Worm (Caenorhabditis elegans) whole organism, L4 larva: Measurements from ENCODE around the gene F54D5.23.

Source experiments
- F44E2.7 ChIP-seq: fragments of 200-800 bp; sonication (Bioruptor generic); IDR thresholded peaks from 2 replicates; pipeline ENCODE4 v2.1.2; 2022; ENCODE audit warnings: missing genetic modification characterization, missing compliant biosample characterization
- F49E8.2 ChIP-seq: sonication (generic microtip); optimal IDR thresholded peaks from 2 replicates; lab custom pipeline; 2016; ENCODE audit warnings: missing compliant biosample characterization, mild to moderate bottlenecking, missing genetic modification characterization, borderline replicate concordance
- R02D3.7 ChIP-seq: fragments of 150-350 bp; sonication (generic microtip); optimal IDR thresholded peaks from 3 replicates; lab custom pipeline; 2014; ENCODE audit warnings: missing biosample characterization, missing genetic modification characterization
- T20F7.1 ChIP-seq: fragments of 200-800 bp; sonication (Bioruptor generic); optimal IDR thresholded peaks from 2 replicates; lab custom pipeline; 2018; ENCODE audit warnings: mild to moderate bottlenecking, missing genetic modification characterization, missing compliant biosample characterization
- T26A8.4 ChIP-seq: fragments of 200-800 bp; sonication (Bioruptor generic); IDR thresholded peaks from 2 replicates; pipeline ENCODE4 v1.3.6; 2022; ENCODE audit warnings: missing genetic modification characterization, missing compliant biosample characterization
- Y75B8A.6 ChIP-seq: fragments of 200-800 bp; sonication (Bioruptor generic); IDR thresholded peaks from 2 replicates; pipeline ENCODE4 v1.3.6; 2022; ENCODE audit warnings: missing genetic modification reagents, missing genetic modification characterization, missing compliant biosample characterization
- ZK337.2 ChIP-seq: fragments of 200-800 bp; sonication (Bioruptor generic); IDR thresholded peaks from 2 replicates; pipeline ENCODE4 v1.3.6; 2022; ENCODE audit warnings: missing genetic modification reagents, missing genetic modification characterization, missing compliant biosample characterization
- ZK546.5 ChIP-seq, 2 experiments: sonication (generic microtip); optimal IDR thresholded peaks; 2 replicates each; lab custom pipeline; 2017; ENCODE audit warnings: missing biosample characterization in 2 of 2, missing genetic modification characterization in 2 of 2
- aha-1 ChIP-seq: fragments of 150-350 bp; peaks from one replicate; lab custom pipeline; 2014; ENCODE audit warnings: missing biosample characterization, missing genetic modification characterization
- ama-1 ChIP-seq: fragments of 150-350 bp; optimal IDR thresholded peaks from 2 replicates; lab custom pipeline; 2014; ENCODE audit warnings: inconsistent platforms, mixed read lengths
- arid-1 ChIP-seq: fragments of 200-800 bp; sonication (Bioruptor generic); conservative IDR thresholded peaks from 2 replicates; pipeline ENCODE4 v1.3.6; 2022; ENCODE audit warnings: missing genetic modification reagents, missing genetic modification characterization, missing compliant biosample characterization
- attf-4 ChIP-seq: sonication (generic microtip); optimal IDR thresholded peaks from 3 replicates; lab custom pipeline; 2017; ENCODE audit warnings: missing biosample characterization, missing genetic modification characterization
- ceh-20 ChIP-seq: fragments of 200-800 bp; sonication (Bioruptor generic); IDR thresholded peaks from 2 replicates; pipeline ENCODE4 v1.3.6; 2022; ENCODE audit warnings: missing genetic modification reagents, missing genetic modification characterization, missing compliant biosample characterization
- ceh-32 ChIP-seq: sonication (generic microtip); optimal IDR thresholded peaks from 2 replicates; lab custom pipeline; 2016; ENCODE audit warnings: mild to moderate bottlenecking, missing genetic modification characterization, missing compliant biosample characterization; ENCODE audit not compliant: poor library complexity
- ceh-62 ChIP-seq: sonication (generic microtip); optimal IDR thresholded peaks from 2 replicates; lab custom pipeline; 2017; ENCODE audit warnings: missing biosample characterization, missing genetic modification characterization
- ctbp-1 ChIP-seq: fragments of 200-800 bp; sonication (Bioruptor generic); IDR thresholded peaks from 2 replicates; pipeline ENCODE4 v1.3.6; 2022; ENCODE audit warnings: missing genetic modification reagents, missing genetic modification characterization, missing compliant biosample characterization
- daf-12 ChIP-seq: fragments of 150-350 bp; optimal IDR thresholded peaks from 2 replicates; lab custom pipeline; 2014; ENCODE audit warnings: missing biosample characterization, missing genetic modification reagents, missing genetic modification characterization
- daf-16 ChIP-seq, 3 experiments: sonication (generic microtip); optimal IDR thresholded peaks; 2 replicates each; lab custom pipeline; 2016 to 2017; ENCODE audit warnings: missing genetic modification characterization in 3 of 3, missing genetic modification reagents in 3 of 3, mild to moderate bottlenecking in 2 of 3, missing compliant biosample characterization in 2 of 3, missing biosample characterization in 1 of 3, moderate library complexity in 1 of 3
- daf-19 ChIP-seq: fragments of 200-800 bp; sonication (Bioruptor generic); conservative IDR thresholded peaks from 2 replicates; pipeline ENCODE4 v1.3.6; 2022; ENCODE audit warnings: missing genetic modification characterization, missing compliant biosample characterization
- daf-8 ChIP-seq: fragments of 200-800 bp; sonication (Bioruptor generic); IDR thresholded peaks from 2 replicates; pipeline ENCODE4 v1.3.6; 2022; ENCODE audit warnings: missing genetic modification characterization, missing compliant biosample characterization
- dmd-6 ChIP-seq: fragments of 200-800 bp; sonication (Bioruptor generic); IDR thresholded peaks from 2 replicates; pipeline ENCODE4 v1.3.6; 2022; ENCODE audit warnings: missing genetic modification reagents, missing genetic modification characterization, missing compliant biosample characterization
- dmd-8 ChIP-seq: fragments of 200-800 bp; sonication (Bioruptor generic); IDR thresholded peaks from 2 replicates; pipeline ENCODE4 v1.3.6; 2022; ENCODE audit warnings: missing genetic modification characterization, missing compliant biosample characterization
- dpl-1 ChIP-seq: fragments of 150-350 bp; optimal IDR thresholded peaks from 2 replicates; lab custom pipeline; 2014; ENCODE audit warnings: missing biosample characterization, missing genetic modification reagents, missing genetic modification characterization
- duxl-1 ChIP-seq: sonication (generic microtip); optimal IDR thresholded peaks from 2 replicates; lab custom pipeline; 2016; ENCODE audit warnings: mild to moderate bottlenecking, missing genetic modification characterization, moderate library complexity, missing compliant biosample characterization; ENCODE audit not compliant: poor library complexity
- dve-1 ChIP-seq: sonication (generic microtip); optimal IDR thresholded peaks from 2 replicates; lab custom pipeline; 2017; ENCODE audit warnings: antibody characterized with exemption, mild to moderate bottlenecking, missing genetic modification characterization, missing compliant biosample characterization; ENCODE audit not compliant: insufficient read depth
- egl-43 ChIP-seq: fragments of 200-800 bp; sonication (Bioruptor generic); IDR thresholded peaks from 2 replicates; pipeline ENCODE4 v1.3.6; 2022; ENCODE audit warnings: missing genetic modification reagents, missing genetic modification characterization, missing compliant biosample characterization
- gei-8 ChIP-seq: fragments of 200-800 bp; sonication (Bioruptor generic); optimal IDR thresholded peaks from 2 replicates; lab custom pipeline; 2018; ENCODE audit warnings: mild to moderate bottlenecking, missing genetic modification characterization, missing compliant biosample characterization
- hif-1 ChIP-seq, 2 experiments: sonication (generic microtip); optimal IDR thresholded peaks; 2 replicates each; lab custom pipeline; 2016 to 2017; ENCODE audit warnings: missing compliant biosample characterization in 2 of 2, missing genetic modification characterization in 2 of 2, missing genetic modification reagents in 2 of 2, missing genotype in 2 of 2, mild to moderate bottlenecking in 1 of 2
- hlh-11 ChIP-seq: fragments of 200-800 bp; sonication (Bioruptor generic); optimal IDR thresholded peaks from 2 replicates; lab custom pipeline; 2018; ENCODE audit warnings: mild to moderate bottlenecking, missing genetic modification characterization, missing compliant biosample characterization
- lim-7 ChIP-seq: fragments of 200-800 bp; sonication (Bioruptor generic); IDR thresholded peaks from 2 replicates; pipeline ENCODE4 v1.3.6; 2022; ENCODE audit warnings: missing genetic modification characterization, missing compliant biosample characterization
- lin-13 ChIP-seq: fragments of 150-350 bp; optimal IDR thresholded peaks from 2 replicates; lab custom pipeline; 2014; ENCODE audit warnings: missing biosample characterization, missing genetic modification reagents, missing genetic modification characterization
- lin-15B ChIP-seq: fragments of 150-350 bp; sonication (generic microtip); optimal IDR thresholded peaks from 3 replicates; lab custom pipeline; 2014; ENCODE audit warnings: missing biosample characterization, missing genetic modification characterization
- madf-9 ChIP-seq: fragments of 200-800 bp; sonication (Bioruptor generic); conservative IDR thresholded peaks from 2 replicates; pipeline ENCODE4 v1.3.6; 2022; ENCODE audit warnings: missing genetic modification reagents, missing genetic modification characterization, missing compliant biosample characterization
- mdt-29 ChIP-seq: fragments of 200-800 bp; sonication (Bioruptor generic); IDR thresholded peaks from 2 replicates; pipeline ENCODE4 v1.3.6; 2022; ENCODE audit warnings: missing genetic modification reagents, missing genetic modification characterization, missing compliant biosample characterization
- mes-2 ChIP-seq: sonication (generic microtip); optimal IDR thresholded peaks from 2 replicates; lab custom pipeline; 2016; ENCODE audit warnings: missing genotype, mild to moderate bottlenecking, missing genetic modification characterization, missing compliant biosample characterization; ENCODE audit not compliant: poor library complexity, severe bottlenecking
- mxl-3 ChIP-seq: fragments of 200-800 bp; sonication (Bioruptor generic); optimal IDR thresholded peaks from 2 replicates; lab custom pipeline; 2018; ENCODE audit warnings: mild to moderate bottlenecking, missing genetic modification characterization, missing compliant biosample characterization
- nhr-111 ChIP-seq: fragments of 200-800 bp; sonication (Bioruptor generic); optimal IDR thresholded peaks from 2 replicates; lab custom pipeline; 2018; ENCODE audit warnings: mild to moderate bottlenecking, missing genetic modification characterization, missing compliant biosample characterization
- nhr-25 ChIP-seq: sonication (generic microtip); optimal IDR thresholded peaks from 2 replicates; lab custom pipeline; 2017; ENCODE audit warnings: missing genetic modification characterization, mild to moderate bottlenecking, missing compliant biosample characterization, antibody characterized with exemption, moderate library complexity, borderline replicate concordance; ENCODE audit not compliant: insufficient read depth
- nhr-48 ChIP-seq: sonication (generic microtip); optimal IDR thresholded peaks from 2 replicates; lab custom pipeline; 2016; ENCODE audit warnings: mild to moderate bottlenecking, missing genetic modification characterization, missing compliant biosample characterization
- nhr-6 ChIP-seq: fragments of 150-350 bp; optimal IDR thresholded peaks from 2 replicates; lab custom pipeline; 2014; ENCODE audit warnings: missing biosample characterization, missing genetic modification characterization
- nhr-76 ChIP-seq: fragments of 150-350 bp; optimal IDR thresholded peaks from 2 replicates; lab custom pipeline; 2014; ENCODE audit warnings: missing biosample characterization, missing genetic modification characterization
- pha-4 ChIP-seq, 2 experiments: fragments of 150-350 bp in 1 of 2; fragments of 200-800 bp in 1 of 2; sonication (Bioruptor generic) in 1 of 2; IDR thresholded peaks in 1 of 2; optimal IDR thresholded peaks in 1 of 2; 2 replicates each; pipeline versions ENCODE4 v1.3.6 to Lab custom; 2014 to 2022; ENCODE audit warnings: missing genetic modification characterization in 2 of 2, missing genetic modification reagents in 2 of 2, missing biosample characterization in 1 of 2, missing compliant biosample characterization in 1 of 2
- rbr-2 ChIP-seq: sonication (generic microtip); optimal IDR thresholded peaks from 2 replicates; lab custom pipeline; 2016; ENCODE audit warnings: missing genotype, missing genetic modification characterization, missing compliant biosample characterization
- saeg-2 ChIP-seq: fragments of 200-800 bp; sonication (Bioruptor generic); IDR thresholded peaks from 2 replicates; pipeline ENCODE4 v1.3.6; 2022; ENCODE audit warnings: missing genetic modification reagents, missing genetic modification characterization, missing compliant biosample characterization
- spr-1 ChIP-seq: sonication (generic microtip); optimal IDR thresholded peaks from 2 replicates; lab custom pipeline; 2016; ENCODE audit warnings: mild to moderate bottlenecking, missing genetic modification characterization, missing compliant biosample characterization
- tag-97 ChIP-seq: fragments of 200-800 bp; sonication (Bioruptor generic); IDR thresholded peaks from 2 replicates; pipeline ENCODE4 v1.3.6; 2022; ENCODE audit warnings: missing genetic modification characterization, missing compliant biosample characterization
- unc-130 ChIP-seq: sonication (generic microtip); optimal IDR thresholded peaks from 2 replicates; lab custom pipeline; 2016; ENCODE audit warnings: missing genetic modification reagents, missing genetic modification characterization, missing compliant biosample characterization
- unc-39 ChIP-seq: sonication (generic microtip); optimal IDR thresholded peaks from 2 replicates; lab custom pipeline; 2017; ENCODE audit warnings: missing biosample characterization, missing genetic modification characterization
- zag-1 ChIP-seq: fragments of 150-350 bp; optimal IDR thresholded peaks from 2 replicates; lab custom pipeline; 2014; ENCODE audit warnings: missing biosample characterization, missing genetic modification characterization
- ztf-7 ChIP-seq: fragments of 150-350 bp; optimal IDR thresholded peaks from 2 replicates; lab custom pipeline; 2014; ENCODE audit warnings: missing biosample characterization, missing genetic modification characterization

The F54D5.23 gene

DNA sequence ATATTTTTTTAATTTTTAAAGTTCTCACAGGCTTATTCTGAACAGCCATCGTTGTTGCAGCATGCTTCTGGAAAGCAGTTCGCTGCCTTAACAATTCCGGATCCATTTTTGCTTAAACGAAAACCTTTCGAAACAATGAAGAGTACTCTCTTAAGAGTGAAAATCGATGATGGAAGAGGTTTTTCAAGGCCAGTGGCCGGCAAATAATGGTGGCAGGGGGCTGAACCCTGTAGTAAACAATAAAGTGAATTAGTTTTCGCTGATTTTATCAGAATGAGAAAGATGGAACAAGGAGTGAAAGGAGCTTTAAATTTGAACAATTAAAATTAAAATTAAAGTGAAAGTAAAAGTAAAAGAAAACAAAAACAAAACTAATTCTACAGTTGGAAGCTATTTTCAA lies 26.7 kb downstream of the F54D5.23 start, which contains the start of gene gtf-2E2 (continued):
- TF ChIP-seq nhr-6 (tag; lab: Kevin White, UChicago) (peak; percentile 3), spr-1 (tag; lab: Kevin White, UChicago) (no peak), daf-8 (GFP tag; lab: Robert Waterston, UW) (no peak), hlh-11 (tag; lab: Kevin White, UChicago) (no peak), tag-97 (GFP tag; lab: Robert Waterston, UW) (no peak), daf-12 (tag; lab: Kevin White, UChicago) (no peak), arid-1 (GFP tag; lab: Robert Waterston, UW) (peak; percentile 42; the same call in 1 of the 2 replicates), nhr-111 (GFP tag; lab: Kevin White, UChicago) (no peak), unc-130 (GFP tag; lab: Kevin White, UChicago) (no peak), rbr-2 (tag; lab: Kevin White, UChicago) (no peak), F44E2.7 (GFP tag; lab: Robert Waterston, UW) (no peak), ceh-62 (tag; lab: Kevin White, UChicago) (no peak), dmd-6 (GFP tag; lab: Robert Waterston, UW) (no peak), ceh-20 (GFP tag; lab: Robert Waterston, UW) (no peak), pha-4 (GFP tag; IDR thresholded peaks at IDR 0.05; lab: Robert Waterston, UW) (no peak), pha-4 (tag; optimal IDR thresholded peaks at IDR 0.05; lab: Kevin White, UChicago) (no peak), daf-19 (GFP tag; lab: Robert Waterston, UW) (no peak), mdt-29 (GFP tag; lab: Robert Waterston, UW) (no peak), egl-43 (GFP tag; lab: Robert Waterston, UW) (no peak), unc-39 (tag; lab: Kevin White, UChicago) (no peak), R02D3.7 (no peak), aha-1 (tag; lab: Kevin White, UChicago) (no peak), dve-1 (tag; lab: Kevin White, UChicago) (no peak), mxl-3 (GFP tag; lab: Kevin White, UChicago) (no peak), dpl-1 (peak; percentile 34), ZK337.2 (no peak), madf-9 (no peak), saeg-2 (GFP tag; lab: Robert Waterston, UW) (no peak), Y75B8A.6 (GFP tag; lab: Robert Waterston, UW) (no peak), ztf-7 (no peak), nhr-76 (tag; lab: Kevin White, UChicago) (no peak), lin-13 (GFP tag; lab: Kevin White, UChicago) (peak; percentile 51), gei-8 (GFP tag; lab: Kevin White, UChicago) (no peak), ctbp-1 (GFP tag; lab: Robert Waterston, UW) (no peak), duxl-1 (tag; lab: Kevin White, UChicago) (no peak), hif-1 (tag; optimal IDR thresholded peaks at IDR 0.05; lab: Kevin White, UChicago) (no peak), T26A8.4 (GFP tag; lab: Robert Waterston, UW) (no peak), ceh-32 (tag; lab: Kevin White, UChicago) (no peak), zag-1 (tag; lab: Kevin White, UChicago) (no peak)

- no peak for TF ChIP-seq F49E8.2 (tag; lab: Kevin White, UChicago)
- TF ChIP-seq nhr-25 (tag; lab: Kevin White, UChicago): no peak
- no peak for TF ChIP-seq lin-15B (tag; lab: Kevin White, UChicago)
- TF ChIP-seq hlh-11 (tag; lab: Kevin White, UChicago): no peak
- TF ChIP-seq lim-7: 0 out of 2 replicates have a peak, but pooled peaks have one; percentile 10
- no peak for TF ChIP-seq attf-4
- TF ChIP-seq dmd-8 (GFP tag; lab: Robert Waterston, UW): 0 out of 2 replicates have a peak, but pooled peaks have one; percentile 5
- no peak for TF ChIP-seq nhr-111 (GFP tag; lab: Kevin White, UChicago)
- TF ChIP-seq ama-1 (lab: Kevin White, UChicago): no peak
- no peak for TF ChIP-seq nhr-48
- TF ChIP-seq daf-12 (tag; lab: Kevin White, UChicago): no peak
- no peak for TF ChIP-seq ZK546.5 (tag; optimal IDR thresholded peaks at IDR 0.05; lab: Kevin White, UChicago)
- TF ChIP-seq mes-2 (tag; lab: Kevin White, UChicago): no peak
- no peak for TF ChIP-seq dmd-6 (GFP tag; lab: Robert Waterston, UW)
- no peak for TF ChIP-seq T20F7.1 (GFP tag; lab: Kevin White, UChicago)
- no peak for TF ChIP-seq nhr-76 (tag; lab: Kevin White, UChicago)
- TF ChIP-seq daf-16 (GFP tag; optimal IDR thresholded peaks at IDR 0.05; lab: Kevin White, UChicago): no peak
- TF ChIP-seq daf-16 (tag; optimal IDR thresholded peaks at IDR 0.05; lab: Kevin White, UChicago): peak; percentile 32
Measured at ce11 chrII:11538741-11539140, 30.3 kb downstream of the F54D5.23 start, which contains the start of gene Y62F5A.9. TSS of gene Y62F5A.9 (minus strand) at chrII:11538841.
